Fruit fly (Drosophila melanogaster) whole organism, prepupa: ENCODE measurements around the gene nerfin-1.
A peak's percentile ranks its signal among the peaks of the same experiment; 100 is the strongest.

Source experiments
- Blimp-1 ChIP-seq: fragments of 200-800 bp; sonication (Bioruptor generic); optimal IDR thresholded peaks from 3 replicates; lab custom pipeline; 2017; ENCODE audit warnings: missing biosample characterization, missing genetic modification characterization, mild to moderate bottlenecking, moderate library complexity, missing genetic modification reagents
- CG11762 ChIP-seq: fragments of 200-800 bp; sonication (Bioruptor generic); optimal IDR thresholded peaks from 3 replicates; lab custom pipeline; 2016; ENCODE audit warnings: missing biosample characterization, missing genetic modification characterization; ENCODE audit not compliant: insufficient read depth
- CG11902 ChIP-seq: fragments of 200-800 bp; sonication (Bioruptor generic); optimal IDR thresholded peaks from 3 replicates; lab custom pipeline; 2016; ENCODE audit warnings: missing biosample characterization, missing genetic modification characterization
- CG1621 ChIP-seq: fragments of 200-800 bp; sonication (Bioruptor generic); optimal IDR thresholded peaks from 3 replicates; lab custom pipeline; 2018; ENCODE audit warnings: missing biosample characterization, mild to moderate bottlenecking, missing genetic modification characterization
- CG16779 ChIP-seq: fragments of 200-800 bp; sonication (Bioruptor generic); optimal IDR thresholded peaks from 3 replicates; lab custom pipeline; 2017; ENCODE audit warnings: missing biosample characterization, mild to moderate bottlenecking, missing genetic modification characterization
- CG3032 ChIP-seq: fragments of 200-800 bp; optimal IDR thresholded peaks from 2 replicates; lab custom pipeline; 2019; ENCODE audit warnings: missing biosample characterization, mild to moderate bottlenecking, missing genetic modification characterization, moderate library complexity
- CG31627 ChIP-seq: fragments of 200-800 bp; sonication (Bioruptor generic); optimal IDR thresholded peaks from 3 replicates; lab custom pipeline; 2016; ENCODE audit warnings: missing biosample characterization, missing genetic modification characterization
- CG3919 ChIP-seq: fragments of 200-800 bp; sonication (Bioruptor generic); optimal IDR thresholded peaks from 3 replicates; lab custom pipeline; 2016; ENCODE audit warnings: missing biosample characterization, missing genetic modification characterization
- CG4318 ChIP-seq: fragments of 200-800 bp; sonication (Bioruptor generic); optimal IDR thresholded peaks from 3 replicates; lab custom pipeline; 2017; ENCODE audit warnings: missing biosample characterization, mild to moderate bottlenecking, missing genetic modification characterization
- CG6808 ChIP-seq: fragments of 200-800 bp; sonication (Bioruptor generic); optimal IDR thresholded peaks from 3 replicates; lab custom pipeline; 2017; ENCODE audit warnings: missing biosample characterization, missing genetic modification characterization, mild to moderate bottlenecking, moderate library complexity, missing genetic modification reagents
- CG8119 ChIP-seq: fragments of 200-800 bp; sonication (Bioruptor generic); IDR thresholded peaks from 3 replicates; pipeline ENCODE4 v1.3.6; 2022; ENCODE audit warnings: missing biosample characterization, missing genetic modification characterization
- CG8632 ChIP-seq: fragments of 200-800 bp; sonication (Bioruptor generic); optimal IDR thresholded peaks from 3 replicates; lab custom pipeline; 2016; ENCODE audit warnings: missing biosample characterization, missing genetic modification characterization
- CG9139 ChIP-seq: fragments of 200-800 bp; sonication (Bioruptor generic); optimal IDR thresholded peaks from 3 replicates; lab custom pipeline; 2017; ENCODE audit warnings: missing biosample characterization, mild to moderate bottlenecking, missing genetic modification characterization
- Eip75B ChIP-seq: fragments of 200-800 bp; sonication (Bioruptor generic); optimal IDR thresholded peaks from 3 replicates; lab custom pipeline; 2016; ENCODE audit warnings: missing biosample characterization, missing genetic modification characterization
- Eip78C ChIP-seq: fragments of 200-800 bp; sonication (Bioruptor generic); peaks from one replicate; lab custom pipeline; 2016; ENCODE audit warnings: missing biosample characterization, missing genetic modification characterization
- Eip93F ChIP-seq: fragments of 200-800 bp; sonication (Bioruptor generic); optimal IDR thresholded peaks from 2 replicates; lab custom pipeline; 2016; ENCODE audit warnings: missing biosample characterization, mild to moderate bottlenecking, missing genetic modification characterization
- Ets96B ChIP-seq: fragments of 200-800 bp; optimal IDR thresholded peaks from 2 replicates; lab custom pipeline; 2019; ENCODE audit warnings: missing biosample characterization, mild to moderate bottlenecking, missing genetic modification characterization, moderate library complexity
- Hr38 ChIP-seq: sonication (Bioruptor generic); optimal IDR thresholded peaks from 2 replicates; lab custom pipeline; 2016; ENCODE audit warnings: missing biosample characterization, missing genetic modification characterization
- Hr4 ChIP-seq: fragments of 200-800 bp; sonication (Bioruptor generic); optimal IDR thresholded peaks from 3 replicates; lab custom pipeline; 2016; ENCODE audit warnings: missing biosample characterization, missing genetic modification characterization
- Sox14 ChIP-seq: fragments of 200-800 bp; sonication (Bioruptor generic); optimal IDR thresholded peaks from 3 replicates; lab custom pipeline; 2016; ENCODE audit warnings: missing biosample characterization, missing genetic modification characterization
- achi ChIP-seq: fragments of 200-800 bp; sonication (Bioruptor generic); optimal IDR thresholded peaks from 3 replicates; lab custom pipeline; 2016; ENCODE audit warnings: missing biosample characterization, missing genetic modification characterization
- acj6 ChIP-seq: fragments of 200-800 bp; sonication (Bioruptor generic); optimal IDR thresholded peaks from 3 replicates; lab custom pipeline; 2016; ENCODE audit warnings: missing biosample characterization, missing genetic modification characterization
- cyc ChIP-seq: fragments of 200-800 bp; sonication (Bioruptor generic); optimal IDR thresholded peaks from 3 replicates; lab custom pipeline; 2016; ENCODE audit warnings: missing biosample characterization, missing genetic modification characterization
- dsx ChIP-seq: fragments of 200-800 bp; optimal IDR thresholded peaks from 3 replicates; lab custom pipeline; 2019; ENCODE audit warnings: missing biosample characterization, mild to moderate bottlenecking, missing genetic modification characterization, moderate library complexity; ENCODE audit not compliant: poor library complexity, severe bottlenecking
- eg ChIP-seq: fragments of 200-800 bp; sonication (Bioruptor generic); IDR thresholded peaks from 3 replicates; pipeline ENCODE4 v1.3.6; 2022; ENCODE audit warnings: missing biosample characterization, missing genetic modification characterization
- esn ChIP-seq: fragments of 200-800 bp; sonication (Bioruptor generic); optimal IDR thresholded peaks from 2 replicates; lab custom pipeline; 2016; ENCODE audit warnings: missing biosample characterization, mild to moderate bottlenecking, missing genetic modification characterization, moderate library complexity
- fd59A ChIP-seq: fragments of 200-800 bp; sonication (Bioruptor generic); optimal IDR thresholded peaks from 2 replicates; lab custom pipeline; 2017; ENCODE audit warnings: missing biosample characterization, mild to moderate bottlenecking, missing genetic modification characterization, missing genetic modification reagents
- fd85E ChIP-seq: fragments of 200-800 bp; sonication (Bioruptor generic); optimal IDR thresholded peaks from 3 replicates; lab custom pipeline; 2016; ENCODE audit warnings: missing biosample characterization, missing genetic modification characterization
- fkh ChIP-seq: fragments of 200-800 bp; sonication (Bioruptor generic); optimal IDR thresholded peaks from 3 replicates; lab custom pipeline; 2017; ENCODE audit warnings: missing biosample characterization, mild to moderate bottlenecking, missing genetic modification characterization, moderate library complexity
- lz ChIP-seq: fragments of 200-800 bp; sonication (Bioruptor generic); optimal IDR thresholded peaks from 3 replicates; lab custom pipeline; 2016; ENCODE audit warnings: missing biosample characterization, missing genetic modification characterization
- net ChIP-seq: fragments of 200-800 bp; sonication (Bioruptor generic); optimal IDR thresholded peaks from 3 replicates; lab custom pipeline; 2016; ENCODE audit warnings: missing biosample characterization, missing genetic modification characterization
- salr ChIP-seq, 2 experiments: fragments of 200-800 bp; sonication (Bioruptor generic); optimal IDR thresholded peaks; 3 replicates each; lab custom pipeline; 2016 to 2018; ENCODE audit warnings: missing biosample characterization in 2 of 2, missing genetic modification characterization in 2 of 2, mild to moderate bottlenecking in 1 of 2
- spab ChIP-seq: fragments of 200-800 bp; sonication (Bioruptor generic); optimal IDR thresholded peaks from 2 replicates; lab custom pipeline; 2017; ENCODE audit warnings: missing biosample characterization, mild to moderate bottlenecking, missing genetic modification characterization, missing genetic modification reagents
- ss ChIP-seq, 2 experiments: fragments of 200-800 bp; sonication (Bioruptor generic); optimal IDR thresholded peaks; 2 replicates in 1 of 2; 3 replicates in 1 of 2; lab custom pipeline; 2017 to 2018; ENCODE audit warnings: mild to moderate bottlenecking in 2 of 2, missing biosample characterization in 2 of 2, missing genetic modification characterization in 2 of 2, moderate library complexity in 1 of 2
- topi ChIP-seq: fragments of 200-800 bp; sonication (Bioruptor generic); optimal IDR thresholded peaks from 3 replicates; lab custom pipeline; 2016; ENCODE audit warnings: missing biosample characterization, missing genetic modification characterization
- vri ChIP-seq: fragments of 200-800 bp; sonication (Bioruptor generic); optimal IDR thresholded peaks from 3 replicates; lab custom pipeline; 2016; ENCODE audit warnings: missing biosample characterization, mild to moderate bottlenecking, missing genetic modification characterization

nerfin-1 gene

DNA sequence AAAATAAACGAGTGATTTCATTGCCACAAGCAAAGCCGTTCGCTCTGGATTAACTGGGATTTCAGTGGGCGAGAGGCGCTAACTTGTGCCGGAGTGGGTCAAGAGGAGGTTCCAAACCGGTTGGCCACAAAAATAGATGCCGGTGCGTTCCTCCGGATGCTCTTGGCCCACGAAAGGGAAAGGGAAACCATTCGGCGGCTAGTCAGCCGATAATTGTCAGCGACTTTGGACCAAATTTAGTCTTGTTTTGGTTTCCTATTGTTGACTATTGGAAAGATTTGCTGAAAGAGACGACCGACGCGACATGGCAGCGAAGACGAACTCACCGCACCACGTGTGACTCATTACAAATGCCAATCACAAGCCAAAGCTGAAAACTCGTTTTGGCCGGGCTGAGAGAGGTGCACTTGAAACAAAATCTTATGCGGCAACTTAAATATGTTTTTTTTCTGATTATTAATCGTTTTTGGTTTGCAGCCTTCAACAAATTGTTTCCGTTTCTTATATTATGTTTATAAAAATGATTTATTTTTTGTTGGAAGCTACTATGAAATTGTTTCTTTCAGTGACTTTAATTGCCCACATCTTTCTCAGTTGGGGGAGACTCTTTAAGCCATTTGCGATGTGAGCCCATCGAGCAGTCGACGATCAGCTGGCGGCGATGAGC lies 13.5 kb upstream of the nerfin-1 start, which contains the start of gene CG34056 (continued):
- TF ChIP-seq spab (GFP tag; lab: Kevin White, UChicago) = peak; percentile 97
- peak; percentile 97 for TF ChIP-seq CG6808 (GFP tag; lab: Kevin White, UChicago)
- peak; percentile 100 for TF ChIP-seq Eip78C (GFP tag; lab: Kevin White, UChicago)
- peak; percentile 96 for TF ChIP-seq lz (GFP tag; lab: Kevin White, UChicago)
- peak; percentile 94 for TF ChIP-seq vri (GFP tag; lab: Kevin White, UChicago)
- peak; percentile 94 for TF ChIP-seq CG11902 (GFP tag; lab: Kevin White, UChicago)
- TF ChIP-seq ss (GFP tag; optimal IDR thresholded peaks at IDR 0.05; lab: Kevin White, UChicago) = peak; percentile 97
- TF ChIP-seq CG3919 (GFP tag; lab: Kevin White, UChicago) = peak; percentile 99
- peak; percentile 98 for TF ChIP-seq esn (GFP tag; lab: Kevin White, UChicago)
- peak; percentile 94 for TF ChIP-seq fd59A
- peak; percentile 97 for TF ChIP-seq CG9139
- peak; percentile 98 for TF ChIP-seq CG11762 (GFP tag; lab: Kevin White, UChicago)
- TF ChIP-seq Ets96B (tag; lab: Kevin White, UChicago) = peak; percentile 98
- peak; percentile 27 for TF ChIP-seq Hr38
- peak; percentile 93 for TF ChIP-seq CG16779
- peak; percentile 98 for TF ChIP-seq topi
- TF ChIP-seq CG8632 (GFP tag; lab: Kevin White, UChicago) = peak; percentile 97
- peak; percentile 97 for TF ChIP-seq Eip93F (GFP tag; lab: Kevin White, UChicago)
- TF ChIP-seq cyc = peak; percentile 97
- TF ChIP-seq Hr4 (GFP tag; lab: Kevin White, UChicago) = peak; percentile 96
- TF ChIP-seq Eip75B = peak; percentile 98
- TF ChIP-seq, all 60 proteins: peak for 60

DNA sequence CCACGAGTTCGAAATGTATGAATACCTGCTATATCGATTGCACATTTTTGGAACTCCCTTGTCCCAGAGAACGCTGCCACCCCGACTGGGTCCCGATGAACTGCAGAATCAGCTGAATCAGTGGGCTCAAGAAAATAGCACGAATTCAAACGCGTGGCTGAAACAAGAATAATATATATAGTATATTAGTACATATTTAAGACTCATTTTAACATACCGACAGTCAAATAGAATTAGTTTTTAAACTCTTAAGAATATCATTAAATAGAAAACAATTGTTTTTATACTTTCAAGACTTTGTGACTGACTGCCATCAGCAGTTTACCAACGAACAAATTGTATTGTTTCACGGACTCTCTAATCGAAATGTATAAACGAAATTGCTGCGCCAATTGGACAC lies 11.8 kb upstream of the nerfin-1 start, which contains the start of gene CG34057:
CG34057 (plus strand) TSS at position 301 of the 400 bp plus-strand sequence.
- TF ChIP-seq CG31627 = no peak
- no peak for TF ChIP-seq Blimp-1 (GFP tag; lab: Kevin White, UChicago)
- no peak for TF ChIP-seq esn (GFP tag; lab: Kevin White, UChicago)
- TF ChIP-seq CG1621 (tag; lab: Kevin White, UChicago) = no peak
- TF ChIP-seq CG8119 (GFP tag; lab: Robert Waterston, UW) = no peak

DNA sequence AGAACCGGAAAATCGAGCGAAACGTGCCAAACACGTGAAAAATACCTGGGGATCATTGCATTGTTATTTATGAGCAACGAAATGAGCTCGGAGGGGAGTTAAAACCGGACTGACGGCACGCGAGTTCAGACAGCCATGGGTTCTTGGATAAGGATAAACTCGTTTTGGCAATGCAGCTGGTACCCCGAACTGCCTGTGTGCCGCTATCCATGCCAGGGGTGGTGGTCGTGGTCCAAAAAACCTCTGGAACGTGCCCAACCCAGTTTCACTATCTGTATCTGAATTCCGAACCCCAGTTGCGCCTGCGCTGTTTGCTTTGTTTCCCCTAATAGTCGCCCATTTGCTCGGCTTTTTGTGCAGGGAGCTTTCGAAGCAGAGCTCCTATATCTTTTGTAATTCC lies 9.6 kb upstream of the nerfin-1 start:
- TF ChIP-seq fkh (GFP tag; lab: Kevin White, UChicago) (no peak), Eip78C (GFP tag; lab: Kevin White, UChicago) (peak; percentile 46), ss (GFP tag; optimal IDR thresholded peaks at IDR 0.05; lab: Kevin White, UChicago) (peak in 1 of 2 experiments; percentile 11)

DNA sequence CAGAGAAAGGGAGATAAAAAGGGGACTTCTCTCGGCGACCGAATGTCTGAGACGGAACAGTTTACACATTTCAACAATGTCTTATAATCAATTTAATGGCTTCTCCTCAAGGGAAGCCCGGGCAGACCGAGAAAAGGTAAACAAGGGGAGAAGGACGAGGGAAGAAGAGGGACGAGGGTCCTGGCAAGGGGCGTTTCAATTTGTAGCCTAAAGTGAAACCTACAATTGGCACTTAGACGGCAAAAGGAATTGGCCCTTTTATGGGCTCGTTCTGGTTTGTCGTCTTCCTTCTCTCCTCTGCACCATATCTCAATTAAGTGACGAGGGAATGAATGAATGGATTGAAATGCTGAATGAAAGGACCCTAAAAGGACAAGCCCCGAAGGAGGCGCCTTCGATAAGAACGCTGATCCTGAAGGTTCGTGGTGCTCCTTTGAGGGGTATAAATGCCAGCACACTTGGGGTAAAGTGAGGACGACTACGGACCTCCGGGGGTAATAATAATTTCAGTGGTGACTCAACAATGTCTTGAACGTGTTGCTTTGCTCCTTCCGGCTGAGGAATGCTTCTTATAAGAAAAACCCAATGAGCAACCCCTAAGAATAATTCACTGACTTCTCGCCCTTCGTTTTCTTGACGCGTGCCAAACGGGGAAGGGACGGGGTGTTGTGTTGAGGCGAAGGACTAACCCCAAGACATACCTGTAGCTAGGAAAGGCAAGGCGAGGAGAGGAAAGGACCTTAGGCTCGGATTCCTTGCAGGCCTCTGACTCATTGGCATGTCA lies 8.3 kb upstream of the nerfin-1 start:
- TF ChIP-seq Hr38 (no peak), fd59A (no peak), CG8119 (GFP tag; lab: Robert Waterston, UW) (no peak), fd85E (GFP tag; lab: Kevin White, UChicago) (no peak), Ets96B (tag; lab: Kevin White, UChicago) (no peak), CG3032 (no peak), salr (GFP tag; optimal IDR thresholded peaks at IDR 0.05; lab: Kevin White, UChicago) (no peak), dsx (GFP tag; lab: Kevin White, UChicago) (no peak), vri (GFP tag; lab: Kevin White, UChicago) (no peak), CG4318 (GFP tag; lab: Kevin White, UChicago) (no peak), net (GFP tag; lab: Kevin White, UChicago) (no peak), CG1621 (tag; lab: Kevin White, UChicago) (no peak), eg (GFP tag; lab: Robert Waterston, UW) (no peak), achi (GFP tag; lab: Kevin White, UChicago) (no peak), acj6 (GFP tag; lab: Kevin White, UChicago) (no peak), CG16779 (no peak), CG9139 (no peak), Sox14 (GFP tag; lab: Kevin White, UChicago) (no peak), CG8632 (GFP tag; lab: Kevin White, UChicago) (no peak)
